Fruit fly (Drosophila melanogaster) whole organism: ENCODE measurements around the gene side-III.

Source experiments
- CG8478 ChIP-seq: fragments of >200 bp; optimal IDR thresholded peaks from 2 replicates; lab custom pipeline; 2018; ENCODE audit warnings: inconsistent platforms
- Dll ChIP-seq: fragments of >200 bp; optimal IDR thresholded peaks from 2 replicates; lab custom pipeline; 2017
- EcR ChIP-seq, 2 experiments: fragments of >200 bp; optimal IDR thresholded peaks; 2 replicates each; lab custom pipeline; 2017; ENCODE audit warnings: missing biosample characterization in 2 of 2, missing genetic modification characterization in 2 of 2, missing genetic modification reagents in 2 of 2
- psq ChIP-seq: fragments of >200 bp; optimal IDR thresholded peaks from 2 replicates; lab custom pipeline; 2017
- usp ChIP-seq: fragments of >200 bp; optimal IDR thresholded peaks from 2 replicates; lab custom pipeline; 2017; ENCODE audit warnings: missing biosample characterization, missing genetic modification characterization, mixed read lengths

DNA sequence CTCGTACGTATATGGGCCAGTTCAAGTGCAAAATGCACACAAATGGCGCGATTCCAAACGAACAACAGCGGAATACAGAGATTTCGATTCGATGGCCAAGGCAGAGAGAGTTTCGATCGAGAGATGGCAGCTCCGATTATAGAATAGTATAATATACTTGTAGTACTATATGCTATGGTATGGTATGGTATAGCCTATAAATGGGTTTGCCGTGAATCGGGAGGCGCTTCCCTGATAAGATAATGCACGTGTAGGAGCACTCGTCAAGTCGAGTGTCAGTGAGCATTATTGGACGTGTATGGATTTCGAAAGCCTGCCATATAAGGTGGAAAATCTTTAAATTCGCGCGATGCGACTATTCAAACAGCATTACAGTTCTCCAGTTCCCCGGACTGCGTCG, 115.8 kb downstream of the side-III start:
- TF ChIP-seq usp (GFP tag; lab: Kevin White, UChicago), result no peak
- no peak for TF ChIP-seq psq (lab: Kevin White, UChicago)
- TF ChIP-seq CG8478 (lab: Kevin White, UChicago), result no peak
- TF ChIP-seq Dll (lab: Kevin White, UChicago), result no peak
- no peak for TF ChIP-seq EcR (GFP tag; optimal IDR thresholded peaks at IDR 0.05; lab: Kevin White, UChicago)
